Worm (Caenorhabditis elegans): ENCODE results near the gene F49C12.3.

DNA sequence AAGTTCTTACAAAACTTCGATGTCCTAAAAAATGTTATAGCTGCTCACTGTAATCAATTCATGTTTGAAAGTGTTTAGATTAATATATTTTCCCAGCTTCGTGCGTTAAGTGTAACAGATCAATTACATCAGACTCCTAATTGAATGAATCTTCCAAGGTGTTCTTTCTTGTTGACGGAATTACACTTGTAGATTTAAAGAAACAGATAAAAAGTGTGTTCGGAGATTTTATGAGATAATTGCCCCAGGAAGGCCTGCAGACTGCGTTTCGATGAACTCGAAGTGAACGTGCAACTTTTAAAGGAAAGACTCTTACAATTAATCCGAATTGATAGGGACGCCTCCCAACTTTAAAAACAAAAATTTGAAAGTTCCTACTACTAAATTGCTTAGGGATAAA, 10.6 kb upstream of the F49C12.3 start:
- no peak for TF ChIP-seq flh-1 (GFP tag; optimal IDR thresholded peaks at IDR 0.05)
- no peak for TF ChIP-seq unc-39 (tag; optimal IDR thresholded peaks at IDR 0.05)
- no peak for TF ChIP-seq elt-1 (tag; optimal IDR thresholded peaks at IDR 0.05; ENCODE audit: borderline replicate concordance, insufficient read depth)
- TF ChIP-seq ztf-11 (tag; optimal IDR thresholded peaks at IDR 0.05) = no peak
- no peak for TF ChIP-seq ceh-43 (GFP tag; optimal IDR thresholded peaks at IDR 0.05)
- no peak for TF ChIP-seq snpc-4 (tag; optimal IDR thresholded peaks at IDR 0.05)
- no peak for TF ChIP-seq ces-1 (GFP tag; optimal IDR thresholded peaks at IDR 0.05)
- TF ChIP-seq lsy-2 (tag; optimal IDR thresholded peaks at IDR 0.05) = no peak
- TF ChIP-seq M03D4.4 (tag; optimal IDR thresholded peaks at IDR 0.05) = no peak
- TF ChIP-seq blmp-1 (tag; optimal IDR thresholded peaks at IDR 0.05) = no peak
- no peak for TF ChIP-seq bed-3 (GFP tag; optimal IDR thresholded peaks at IDR 0.05)
- TF ChIP-seq nhr-237 (tag; optimal IDR thresholded peaks at IDR 0.05) = no peak
- no peak for TF ChIP-seq unc-62 (GFP tag; optimal IDR thresholded peaks at IDR 0.05)
